Fruit fly (Drosophila melanogaster): Measurements from ENCODE around the gene CG13692.

DNA sequence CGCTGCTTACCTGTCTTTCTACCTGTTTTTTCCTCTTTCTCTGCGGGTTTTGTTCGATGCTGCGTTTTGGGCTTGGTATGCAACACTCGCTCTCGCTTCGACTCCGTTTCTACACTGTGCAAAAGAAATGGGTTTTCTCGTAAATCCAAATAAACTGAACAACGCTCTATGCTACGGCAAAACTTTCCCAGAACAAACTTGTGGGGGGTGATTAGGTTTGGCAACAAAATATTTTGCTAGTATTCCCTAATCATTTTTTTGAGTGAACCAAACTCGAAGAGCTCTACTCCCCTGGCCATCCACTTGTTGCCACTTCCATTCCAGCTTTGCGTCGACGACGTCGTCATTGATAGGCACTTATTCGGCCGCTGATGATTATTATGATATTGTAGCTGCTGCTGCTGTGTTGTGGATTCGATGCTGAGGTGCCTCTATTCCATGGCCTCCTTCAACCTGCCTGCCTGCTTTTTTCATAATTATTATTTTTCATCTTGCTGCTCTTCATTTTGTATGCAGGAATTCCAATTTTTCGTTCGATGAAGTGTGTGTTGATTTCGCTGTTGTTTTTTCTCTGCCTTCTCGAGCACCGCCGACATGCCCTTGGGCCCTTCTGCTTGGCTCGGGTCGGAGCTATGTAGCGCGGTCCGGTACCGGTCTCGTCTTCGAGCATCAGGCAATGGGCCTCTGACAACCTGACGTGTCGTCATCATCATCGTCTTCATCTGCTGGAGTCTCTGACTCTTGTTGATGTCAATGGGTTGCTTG, 20.5 kb downstream of the CG13692 start:
- TF ChIP-seq CG14655 (GFP tag; optimal IDR thresholded peaks at IDR 0.05): peak; percentile 93
- TF ChIP-seq CG15710 (tag; optimal IDR thresholded peaks at IDR 0.05): peak; percentile 96
- peak; percentile 92 for TF ChIP-seq CG12605 (GFP tag; IDR thresholded peaks at IDR 0.05)
- TF ChIP-seq EcR (GFP tag; optimal IDR thresholded peaks at IDR 0.05): peak; percentile 65
- TF ChIP-seq Pif1A (GFP tag; optimal IDR thresholded peaks at IDR 0.05): peak; percentile 98
- TF ChIP-seq fd96Ca (GFP tag; IDR thresholded peaks at IDR 0.05): peak; percentile 96

All from whole organism, pupa.